Fruit fly (Drosophila melanogaster) whole organism, embryonic: ENCODE data around the gene CG5541.

Experiments
- ATbp ChIP-seq: fragments of 200-800 bp; sonication (Bioruptor generic); optimal IDR thresholded peaks from 2 replicates; lab custom pipeline; 2017; ENCODE audit warnings: missing biosample characterization, mild to moderate bottlenecking, missing genetic modification characterization, missing genetic modification reagents
- Ada2b ChIP-seq: fragments of 200-800 bp; sonication (Bioruptor generic); IDR thresholded peaks from 2 replicates; pipeline ENCODE4 v1.3.6; 2022; ENCODE audit warnings: missing biosample characterization, missing genetic modification characterization
- BEAF-32 ChIP-seq: fragments of 200-800 bp; sonication (Bioruptor generic); optimal IDR thresholded peaks from 3 replicates; lab custom pipeline; 2017; ENCODE audit warnings: missing biosample characterization, missing genetic modification characterization, mild to moderate bottlenecking, moderate library complexity, missing genetic modification reagents
- CG10543 ChIP-seq: fragments of 200-800 bp; sonication (Bioruptor generic); optimal IDR thresholded peaks from 3 replicates; lab custom pipeline; 2017; ENCODE audit warnings: missing biosample characterization, mild to moderate bottlenecking, missing genetic modification characterization, moderate library complexity
- CG11560 ChIP-seq: fragments of 200-800 bp; sonication (Bioruptor generic); IDR thresholded peaks from 3 replicates; pipeline ENCODE4 v1.3.6; 2022; ENCODE audit warnings: missing biosample characterization, missing genetic modification characterization
- CG12236 ChIP-seq: fragments of 200-800 bp; sonication (Bioruptor generic); optimal IDR thresholded peaks from 2 replicates; lab custom pipeline; 2016; ENCODE audit warnings: missing biosample characterization, missing genetic modification characterization
- CG13123 ChIP-seq: fragments of 200-800 bp; sonication (Bioruptor generic); optimal IDR thresholded peaks from 2 replicates; lab custom pipeline; 2016; ENCODE audit warnings: missing biosample characterization, missing genetic modification characterization
- CG14710 ChIP-seq: fragments of 200-800 bp; sonication (Bioruptor generic); optimal IDR thresholded peaks from 3 replicates; lab custom pipeline; 2019; ENCODE audit warnings: missing biosample characterization, mild to moderate bottlenecking, missing genetic modification characterization, moderate library complexity
- CG14860 ChIP-seq: fragments of 200-800 bp; sonication (Bioruptor generic); IDR thresholded peaks from 3 replicates; pipeline ENCODE4 v1.3.6; 2022; ENCODE audit warnings: missing biosample characterization, missing genetic modification characterization; ENCODE audit not compliant: partially characterized antibody
- CG16779 ChIP-seq: fragments of 200-800 bp; sonication (Bioruptor generic); IDR thresholded peaks from 2 replicates; pipeline ENCODE4 v1.3.6; 2022; ENCODE audit warnings: missing biosample characterization, missing genetic modification characterization
- CG16863 ChIP-seq: fragments of 200-800 bp; sonication (Bioruptor generic); optimal IDR thresholded peaks from 3 replicates; lab custom pipeline; 2016; ENCODE audit warnings: missing biosample characterization, missing genetic modification characterization
- CG17802 ChIP-seq: fragments of 200-800 bp; sonication (Bioruptor generic); optimal IDR thresholded peaks from 2 replicates; lab custom pipeline; 2018; ENCODE audit warnings: missing biosample characterization, mild to moderate bottlenecking, missing genetic modification characterization, moderate library complexity
- CG18262 ChIP-seq: fragments of 200-800 bp; optimal IDR thresholded peaks from 3 replicates; lab custom pipeline; 2019; ENCODE audit warnings: missing biosample characterization, mild to moderate bottlenecking, missing genetic modification characterization, moderate library complexity
- CG2875 ChIP-seq: fragments of 200-800 bp; sonication (Bioruptor generic); optimal IDR thresholded peaks from 2 replicates; lab custom pipeline; 2017; ENCODE audit warnings: missing biosample characterization, mild to moderate bottlenecking, missing genetic modification characterization, missing genetic modification reagents
- CG3065 ChIP-seq: fragments of 200-800 bp; sonication (Bioruptor generic); optimal IDR thresholded peaks from 2 replicates; lab custom pipeline; 2016; ENCODE audit warnings: missing biosample characterization, missing genetic modification characterization
- CG31365 ChIP-seq: fragments of 200-800 bp; sonication (Bioruptor generic); optimal IDR thresholded peaks from 2 replicates; lab custom pipeline; 2018; ENCODE audit warnings: missing biosample characterization, mild to moderate bottlenecking, missing genetic modification characterization
- CG34376 ChIP-seq: fragments of 200-800 bp; sonication (Bioruptor generic); optimal IDR thresholded peaks from 2 replicates; lab custom pipeline; 2018; ENCODE audit warnings: missing biosample characterization, mild to moderate bottlenecking, missing genetic modification characterization
- CG5953 ChIP-seq: fragments of 200-800 bp; sonication (Bioruptor generic); IDR thresholded peaks from 2 replicates; pipeline ENCODE4 v1.3.6; 2022; ENCODE audit warnings: missing biosample characterization, missing genetic modification characterization
- CG7271 ChIP-seq: fragments of 200-800 bp; sonication (Bioruptor generic); optimal IDR thresholded peaks from 2 replicates; lab custom pipeline; 2018; ENCODE audit warnings: missing biosample characterization, mild to moderate bottlenecking, missing genetic modification characterization, moderate library complexity
- CG9727 ChIP-seq: fragments of 200-800 bp; sonication (Bioruptor generic); optimal IDR thresholded peaks from 3 replicates; lab custom pipeline; 2017; ENCODE audit warnings: missing biosample characterization, mild to moderate bottlenecking, missing genetic modification characterization
- CG9876 ChIP-seq: fragments of 200-800 bp; sonication (Bioruptor generic); optimal IDR thresholded peaks from 2 replicates; lab custom pipeline; 2016; ENCODE audit warnings: missing biosample characterization, missing genetic modification characterization
- GATAe ChIP-seq: fragments of 200-800 bp; sonication (Bioruptor generic); conservative IDR thresholded peaks from 2 replicates; pipeline ENCODE4 v1.3.6; 2022; ENCODE audit warnings: missing biosample characterization, missing genetic modification characterization
- HHEX ChIP-seq: fragments of 200-800 bp; sonication (Bioruptor generic); optimal IDR thresholded peaks from 3 replicates; lab custom pipeline; 2017; ENCODE audit warnings: missing biosample characterization, mild to moderate bottlenecking, missing genetic modification characterization, missing genetic modification reagents
- HmgD ChIP-seq: fragments of 200-800 bp; sonication (Bioruptor generic); optimal IDR thresholded peaks from 3 replicates; lab custom pipeline; 2016; ENCODE audit warnings: missing biosample characterization, missing genetic modification characterization
- MESR4 ChIP-seq: fragments of 200-800 bp; sonication (Bioruptor generic); optimal IDR thresholded peaks from 2 replicates; lab custom pipeline; 2018; ENCODE audit warnings: missing biosample characterization, mild to moderate bottlenecking, missing genetic modification characterization, moderate library complexity
- NC2α ChIP-seq: fragments of 200-800 bp; sonication (Bioruptor generic); optimal IDR thresholded peaks from 2 replicates; lab custom pipeline; 2016; ENCODE audit warnings: missing biosample characterization, missing genetic modification characterization
- Oli ChIP-seq: fragments of 200-800 bp; sonication (Bioruptor generic); optimal IDR thresholded peaks from 2 replicates; lab custom pipeline; 2018; ENCODE audit warnings: missing biosample characterization, mild to moderate bottlenecking, missing genetic modification characterization, moderate library complexity
- Side ChIP-seq: fragments of 200-800 bp; sonication (Bioruptor generic); optimal IDR thresholded peaks from 2 replicates; lab custom pipeline; 2016; ENCODE audit warnings: missing biosample characterization, missing genetic modification characterization
- Sry-δ ChIP-seq: fragments of 200-800 bp; sonication (Bioruptor generic); optimal IDR thresholded peaks from 2 replicates; lab custom pipeline; 2016; ENCODE audit warnings: missing biosample characterization, missing genetic modification characterization
- Ssrp ChIP-seq: fragments of 200-800 bp; sonication (Bioruptor generic); optimal IDR thresholded peaks from 2 replicates; lab custom pipeline; 2018; ENCODE audit warnings: missing biosample characterization, mild to moderate bottlenecking, missing genetic modification characterization, moderate library complexity
- TFAM ChIP-seq: fragments of 200-800 bp; sonication (Bioruptor generic); optimal IDR thresholded peaks from 2 replicates; lab custom pipeline; 2017; ENCODE audit warnings: missing biosample characterization, missing genetic modification characterization, inconsistent platforms
- Usf ChIP-seq: fragments of 200-800 bp; sonication (Bioruptor generic); optimal IDR thresholded peaks from 2 replicates; lab custom pipeline; 2017; ENCODE audit warnings: missing genotype, missing biosample characterization, missing genetic modification characterization
- bbx ChIP-seq: fragments of 200-800 bp; sonication (Bioruptor generic); IDR thresholded peaks from 2 replicates; pipeline ENCODE4 v1.3.6; 2022; ENCODE audit warnings: missing biosample characterization, missing genetic modification characterization; ENCODE audit not compliant: partially characterized antibody
- cad ChIP-seq: fragments of >200 bp; optimal IDR thresholded peaks from 2 replicates; lab custom pipeline; 2017; ENCODE audit warnings: missing biosample characterization, missing genetic modification characterization
- dati ChIP-seq: fragments of 200-800 bp; sonication (Bioruptor generic); IDR thresholded peaks from 2 replicates; pipeline ENCODE4 v1.3.6; 2022; ENCODE audit warnings: missing biosample characterization, missing genetic modification characterization
- ewg ChIP-seq: fragments of 200-800 bp; sonication (Bioruptor generic); optimal IDR thresholded peaks from 3 replicates; lab custom pipeline; 2017; ENCODE audit warnings: mild to moderate bottlenecking, missing biosample characterization, missing genetic modification reagents, missing genetic modification characterization
- fd102C ChIP-seq: fragments of 200-800 bp; sonication (Bioruptor generic); optimal IDR thresholded peaks from 2 replicates; lab custom pipeline; 2018; ENCODE audit warnings: missing biosample characterization, mild to moderate bottlenecking, missing genetic modification characterization, moderate library complexity
- fd96Cb ChIP-seq: fragments of 200-800 bp; sonication (Bioruptor generic); optimal IDR thresholded peaks from 2 replicates; lab custom pipeline; 2018; ENCODE audit warnings: missing biosample characterization, mild to moderate bottlenecking, missing genetic modification characterization, moderate library complexity
- gce ChIP-seq: fragments of 200-800 bp; sonication (Bioruptor generic); IDR thresholded peaks from 3 replicates; pipeline ENCODE4 v1.3.6; 2022; ENCODE audit warnings: missing biosample characterization, missing genetic modification characterization
- grn ChIP-seq: fragments of 200-800 bp; sonication (Bioruptor generic); optimal IDR thresholded peaks from 3 replicates; lab custom pipeline; 2017; ENCODE audit warnings: missing biosample characterization, missing genetic modification characterization
- gt ChIP-seq: fragments of 200-800 bp; sonication (Bioruptor generic); IDR thresholded peaks from 2 replicates; pipeline ENCODE4 v1.3.6; 2022; ENCODE audit warnings: missing biosample characterization, missing genetic modification characterization
- knrl ChIP-seq: fragments of 200-800 bp; sonication (Bioruptor generic); IDR thresholded peaks from 3 replicates; pipeline ENCODE4 v1.3.6; 2022; ENCODE audit warnings: missing biosample characterization, missing genetic modification characterization; ENCODE audit not compliant: partially characterized antibody
- mirr ChIP-seq: fragments of 200-800 bp; sonication (Bioruptor generic); optimal IDR thresholded peaks from 3 replicates; lab custom pipeline; 2018; ENCODE audit warnings: missing biosample characterization, mild to moderate bottlenecking, missing genetic modification characterization
- peb ChIP-seq: fragments of 200-800 bp; sonication (Bioruptor generic); IDR thresholded peaks from 2 replicates; pipeline ENCODE4 v1.3.6; 2022; ENCODE audit warnings: missing biosample characterization, missing genetic modification characterization
- pfk ChIP-seq: fragments of 200-800 bp; sonication (Bioruptor generic); optimal IDR thresholded peaks from 2 replicates; lab custom pipeline; 2018; ENCODE audit warnings: missing biosample characterization, mild to moderate bottlenecking, missing genetic modification characterization, moderate library complexity
- phol ChIP-seq: fragments of 200-800 bp; sonication (Bioruptor generic); optimal IDR thresholded peaks from 3 replicates; lab custom pipeline; 2018; ENCODE audit warnings: missing biosample characterization, mild to moderate bottlenecking, missing genetic modification characterization, moderate library complexity
- psq ChIP-seq: fragments of 200-800 bp; sonication (Bioruptor generic); optimal IDR thresholded peaks from 2 replicates; lab custom pipeline; 2017; ENCODE audit warnings: missing biosample characterization, missing genetic modification characterization
- slou ChIP-seq: fragments of 200-800 bp; sonication (Bioruptor generic); optimal IDR thresholded peaks from 3 replicates; lab custom pipeline; 2016; ENCODE audit warnings: missing biosample characterization, missing genetic modification characterization
- slp2 ChIP-seq: fragments of 200-800 bp; sonication (Bioruptor generic); optimal IDR thresholded peaks from 2 replicates; lab custom pipeline; 2016; ENCODE audit warnings: missing biosample characterization, missing genetic modification characterization
- so ChIP-seq: fragments of 200-800 bp; sonication (Bioruptor generic); IDR thresholded peaks from 3 replicates; pipeline ENCODE4 v1.3.6; 2022; ENCODE audit warnings: missing biosample characterization, missing genetic modification characterization
- sob ChIP-seq: fragments of 200-800 bp; sonication (Bioruptor generic); IDR thresholded peaks from 2 replicates; pipeline ENCODE4 v1.3.6; 2022; ENCODE audit warnings: missing biosample characterization, missing genetic modification characterization
- trem ChIP-seq: fragments of 200-800 bp; optimal IDR thresholded peaks from 3 replicates; lab custom pipeline; 2019; ENCODE audit warnings: missing biosample characterization, mild to moderate bottlenecking, missing genetic modification characterization, moderate library complexity
- tx ChIP-seq: fragments of 200-800 bp; sonication (Bioruptor generic); optimal IDR thresholded peaks from 2 replicates; lab custom pipeline; 2016; ENCODE audit warnings: missing biosample characterization, missing genetic modification characterization
- wdn ChIP-seq: fragments of 200-800 bp; sonication (Bioruptor generic); IDR thresholded peaks from 2 replicates; pipeline ENCODE4 v1.3.6; 2022; ENCODE audit warnings: missing biosample characterization, missing genetic modification characterization
- zfh1 ChIP-seq: fragments of 200-800 bp; sonication (Bioruptor generic); IDR thresholded peaks from 3 replicates; pipeline ENCODE4 v1.3.6; 2022; ENCODE audit warnings: missing biosample characterization, missing genetic modification characterization
- zfh2 ChIP-seq: fragments of 200-800 bp; sonication (Bioruptor generic); optimal IDR thresholded peaks from 2 replicates; lab custom pipeline; 2016; ENCODE audit warnings: missing biosample characterization, missing genetic modification characterization

Gene CG5541

DNA sequence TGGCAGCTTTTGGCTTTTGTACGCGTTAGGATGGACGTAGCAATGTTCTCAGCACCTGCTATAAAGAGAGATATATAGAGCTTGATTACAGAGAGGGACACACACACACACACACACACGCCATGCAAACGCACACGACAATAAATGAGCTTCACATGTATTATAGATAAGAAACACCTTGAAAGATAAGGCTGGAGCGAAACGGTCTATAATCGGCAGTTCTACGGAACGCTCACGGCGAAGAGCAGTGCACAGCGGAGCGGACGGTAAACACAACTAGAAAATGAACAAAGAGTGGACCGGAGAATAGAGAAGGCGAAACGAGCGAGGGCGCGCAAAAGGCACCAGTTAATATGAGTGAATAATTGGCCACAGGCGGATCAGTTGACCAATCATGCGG is 4.8 kb downstream of the CG5541 start (continued):
- no peak for TF ChIP-seq HHEX
- no peak for TF ChIP-seq CG14860 (GFP tag; lab: Robert Waterston, UW)
- TF ChIP-seq zfh2 = no peak
- no peak for TF ChIP-seq fd96Cb (tag; lab: Kevin White, UChicago)
- no peak for TF ChIP-seq CG31365
- no peak for TF ChIP-seq ATbp
- no peak for TF ChIP-seq CG9876 (GFP tag; lab: Kevin White, UChicago)
- peak; percentile 62 for TF ChIP-seq CG34376
- no peak for TF ChIP-seq trem (tag; lab: Kevin White, UChicago)
- TF ChIP-seq CG5953 (GFP tag; lab: Robert Waterston, UW) = no peak
- no peak for TF ChIP-seq sob
- no peak for TF ChIP-seq slp2
- no peak for TF ChIP-seq MESR4 (GFP tag; lab: Kevin White, UChicago)
- TF ChIP-seq Usf (GFP tag; lab: Kevin White, UChicago) = no peak
- TF ChIP-seq CG16863 (GFP tag; lab: Kevin White, UChicago) = no peak
- TF ChIP-seq dati = no peak
- no peak for TF ChIP-seq wdn (GFP tag; lab: Robert Waterston, UW)
- no peak for TF ChIP-seq CG2875 (GFP tag; lab: Kevin White, UChicago)
- TF ChIP-seq mirr (GFP tag; lab: Kevin White, UChicago) = peak; percentile 39
- peak; percentile 86 for TF ChIP-seq GATAe (GFP tag; lab: Robert Waterston, UW)
- peak; percentile 52 for TF ChIP-seq CG10543 (GFP tag; lab: Kevin White, UChicago)
- no peak for TF ChIP-seq HmgD (GFP tag; lab: Kevin White, UChicago)
- TF ChIP-seq CG14710 = no peak
- TF ChIP-seq so (GFP tag; lab: Robert Waterston, UW) = no peak
- TF ChIP-seq peb (GFP tag; lab: Robert Waterston, UW) = no peak
- TF ChIP-seq CG16779 (GFP tag; lab: Robert Waterston, UW) = no peak
- peak; percentile 36 for TF ChIP-seq grn (GFP tag; lab: Kevin White, UChicago)
- no peak for TF ChIP-seq bbx
- TF ChIP-seq psq (GFP tag; lab: Kevin White, UChicago) = no peak
- no peak for TF ChIP-seq Oli
- TF ChIP-seq CG17802 = no peak
- no peak for TF ChIP-seq TFAM (GFP tag; lab: Kevin White, UChicago)
- no peak for TF ChIP-seq CG13123 (GFP tag; lab: Kevin White, UChicago)
- peak; percentile 10 for TF ChIP-seq pfk
- TF ChIP-seq NC2α (GFP tag; lab: Kevin White, UChicago) = no peak
- TF ChIP-seq zfh1 = no peak
- TF ChIP-seq slou (GFP tag; lab: Kevin White, UChicago) = no peak
- no peak for TF ChIP-seq CG18262
- no peak for TF ChIP-seq Ada2b
- TF ChIP-seq CG9727 = no peak
- TF ChIP-seq Ssrp (tag; lab: Kevin White, UChicago) = no peak
- no peak for TF ChIP-seq tx
- no peak for TF ChIP-seq Sry-δ (GFP tag; lab: Kevin White, UChicago)
- no peak for TF ChIP-seq CG3065 (GFP tag; lab: Kevin White, UChicago)
- TF ChIP-seq, all 482 proteins: peak for 16

- peak; percentile 74 for TF ChIP-seq ewg
- TF ChIP-seq CG7271 (tag; lab: Kevin White, UChicago) = no peak
- no peak for TF ChIP-seq phol
- no peak for TF ChIP-seq gce (GFP tag; lab: Robert Waterston, UW)
- no peak for TF ChIP-seq Side (GFP tag; lab: Kevin White, UChicago)
- no peak for TF ChIP-seq CG12236
- no peak for TF ChIP-seq fd102C (GFP tag; lab: Kevin White, UChicago)
- TF ChIP-seq cad = no peak
- TF ChIP-seq BEAF-32 (GFP tag; lab: Kevin White, UChicago) = no peak
- no peak for TF ChIP-seq knrl (GFP tag; lab: Robert Waterston, UW)
- no peak for TF ChIP-seq gt (GFP tag; lab: Robert Waterston, UW)
- TF ChIP-seq CG11560 (tag; lab: Robert Waterston, UW) = no peak
Measured at dm6 chrX:15062619-15063018, 18.7 kb downstream of the CG5541 start.
